Worm (Caenorhabditis elegans) whole organism, midembryonic: ENCODE measurements around the gene col-3.
A peak's percentile ranks its signal among the peaks of the same experiment; 100 is the strongest.
"Not testable (repeated sequence)": the region's sequence is repeated elsewhere in the genome, so short reads cannot be mapped to it uniquely, and the experiment has no call there.

Experiments used
- T22C8.4 ChIP-seq: fragments of 200-800 bp; sonication (Bioruptor generic); IDR thresholded peaks from 2 replicates; pipeline ENCODE4 v1.3.6; 2022; ENCODE audit warnings: missing genetic modification characterization, missing compliant biosample characterization
- cog-1 ChIP-seq: sonication (generic microtip); optimal IDR thresholded peaks from 2 replicates; lab custom pipeline; 2016; ENCODE audit warnings: missing genetic modification characterization, missing compliant biosample characterization
- flt-1 ChIP-seq: fragments of 200-800 bp; sonication (Bioruptor generic); IDR thresholded peaks from 2 replicates; pipeline ENCODE4 v1.3.6; 2022; ENCODE audit warnings: missing genetic modification characterization, missing compliant biosample characterization
- klf-2 ChIP-seq: fragments of 200-800 bp; sonication (Bioruptor generic); conservative IDR thresholded peaks from 2 replicates; pipeline ENCODE4 v1.3.6; 2022; ENCODE audit warnings: missing genetic modification reagents, missing genetic modification characterization, missing compliant biosample characterization
- med-1 ChIP-seq: sonication (generic microtip); optimal IDR thresholded peaks from 2 replicates; lab custom pipeline; 2017; ENCODE audit warnings: missing genetic modification characterization, mild to moderate bottlenecking, missing compliant biosample characterization, antibody characterized with exemption, missing genetic modification reagents; ENCODE audit not compliant: insufficient read depth
- ref-1 ChIP-seq: fragments of 200-800 bp; sonication (Bioruptor generic); conservative IDR thresholded peaks from 2 replicates; pipeline ENCODE4 v1.3.6; 2022; ENCODE audit warnings: missing genetic modification reagents, missing genetic modification characterization, missing compliant biosample characterization
- tab-1 ChIP-seq: fragments of 200-800 bp; sonication (Bioruptor generic); IDR thresholded peaks from 2 replicates; pipeline ENCODE4 v1.3.6; 2022; ENCODE audit warnings: missing genetic modification characterization, missing compliant biosample characterization
- ztf-23 ChIP-seq: fragments of 200-800 bp; sonication (Bioruptor generic); IDR thresholded peaks from 2 replicates; pipeline ENCODE4 v1.3.6; 2022; ENCODE audit warnings: missing genetic modification reagents, missing genetic modification characterization, missing compliant biosample characterization
- ztf-29 ChIP-seq: fragments of 200-800 bp; sonication (Bioruptor generic); IDR thresholded peaks from 2 replicates; pipeline ENCODE4 v1.3.6; 2022; ENCODE audit warnings: missing genetic modification reagents, missing genetic modification characterization, missing compliant biosample characterization

The col-3 gene

ce11 chrIV:8824145-8824833 lies at the start of gene col-3, which contains the start of gene col-117:
Gene col-3, plus strand, starts transcription at chrIV:8824783.
Gene col-117, minus strand, starts transcription at chrIV:8824195.
- no peak for TF ChIP-seq flt-1 (GFP tag; lab: Robert Waterston, UW)
- TF ChIP-seq ztf-29 (GFP tag; lab: Robert Waterston, UW), result no peak
- no peak for TF ChIP-seq T22C8.4
- TF ChIP-seq ref-1 (GFP tag; lab: Robert Waterston, UW), result no peak
- TF ChIP-seq tab-1, result no peak
- no peak for TF ChIP-seq med-1 (GFP tag; lab: Kevin White, UChicago)
- no peak for TF ChIP-seq ztf-23 (GFP tag; lab: Robert Waterston, UW)
- TF ChIP-seq cog-1 (tag; lab: Kevin White, UChicago), result no peak
- TF ChIP-seq klf-2 (GFP tag; lab: Robert Waterston, UW), result no peak

DNA sequence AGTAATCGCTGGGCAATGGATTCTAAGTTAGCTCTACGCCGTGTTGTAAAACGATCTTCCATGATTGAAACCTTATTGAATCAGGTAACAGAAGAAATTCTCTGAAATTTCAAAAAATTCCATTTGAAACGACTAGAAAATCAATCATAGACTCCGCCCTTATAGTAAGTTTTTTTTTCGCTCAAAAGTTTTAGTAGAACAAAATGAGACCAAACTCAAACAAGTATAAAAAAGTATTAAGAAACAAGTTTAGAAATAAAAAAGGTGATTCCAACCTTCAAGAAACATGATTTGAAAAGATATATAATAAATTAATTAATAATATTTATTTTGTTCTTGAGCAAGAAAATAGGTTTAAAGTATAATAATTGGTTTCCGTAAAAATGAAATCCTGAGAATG lies 46.5 kb upstream of the col-3 start, which contains the start of gene C33D9.6:
C33D9.6 (minus strand) TSS at position 101 of the 400 bp plus-strand sequence.
- no peak for TF ChIP-seq cog-1 (tag; lab: Kevin White, UChicago)
- no peak for TF ChIP-seq ref-1 (GFP tag; lab: Robert Waterston, UW)
- no peak for TF ChIP-seq tab-1
- TF ChIP-seq T22C8.4, result no peak

DNA sequence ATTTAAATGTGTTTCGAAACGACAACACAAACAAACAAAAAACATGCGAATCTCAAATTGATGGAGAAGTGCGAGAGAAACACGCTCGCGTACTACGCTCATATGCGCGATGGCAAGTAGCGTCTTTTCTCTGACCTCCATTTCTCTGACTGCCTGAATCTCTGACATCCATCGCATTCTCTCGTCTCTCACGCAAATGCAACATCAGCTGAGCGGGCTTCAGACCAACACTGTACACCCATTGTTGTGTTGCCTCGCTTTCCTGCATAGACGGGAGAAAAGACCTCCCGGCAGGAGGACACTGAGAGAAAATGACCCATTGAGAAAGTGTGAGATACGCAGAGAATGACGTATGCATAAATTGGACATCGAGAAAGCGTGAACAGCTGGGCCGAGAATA lies 42.4 kb upstream of the col-3 start:
- TF ChIP-seq med-1 (GFP tag; lab: Kevin White, UChicago), result no peak
- no peak for TF ChIP-seq klf-2 (GFP tag; lab: Robert Waterston, UW)
- no peak for TF ChIP-seq T22C8.4
- TF ChIP-seq ztf-29 (GFP tag; lab: Robert Waterston, UW), result peak; percentile 92
- TF ChIP-seq tab-1, result 0 out of 2 replicates have a peak, but pooled peaks have one; percentile 51
- TF ChIP-seq ref-1 (GFP tag; lab: Robert Waterston, UW), result no peak
- TF ChIP-seq flt-1 (GFP tag; lab: Robert Waterston, UW), result peak; percentile 73
- TF ChIP-seq ztf-23 (GFP tag; lab: Robert Waterston, UW), result no peak
- TF ChIP-seq cog-1 (tag; lab: Kevin White, UChicago), result peak; percentile 93

ce11 chrIV:8784855-8785327 lies 39.7 kb upstream of the col-3 start, which contains the start of gene C33D9.13:
Gene C33D9.13, minus strand, starts transcription at chrIV:8785277.
- TF ChIP-seq flt-1 (GFP tag; lab: Robert Waterston, UW) (no peak), cog-1 (tag; lab: Kevin White, UChicago) (no peak), ztf-23 (GFP tag; lab: Robert Waterston, UW) (no peak), T22C8.4 (no peak), tab-1 (no peak), ref-1 (GFP tag; lab: Robert Waterston, UW) (no peak), ztf-29 (GFP tag; lab: Robert Waterston, UW) (no peak), klf-2 (GFP tag; lab: Robert Waterston, UW) (no peak), med-1 (GFP tag; lab: Kevin White, UChicago) (no peak)

- no peak for TF ChIP-seq cog-1 (tag; lab: Kevin White, UChicago)
- TF ChIP-seq klf-2 (GFP tag; lab: Robert Waterston, UW), result no peak
- TF ChIP-seq ref-1 (GFP tag; lab: Robert Waterston, UW), result no peak
- no peak for TF ChIP-seq med-1 (GFP tag; lab: Kevin White, UChicago)
- no peak for TF ChIP-seq ztf-23 (GFP tag; lab: Robert Waterston, UW)
- no peak for TF ChIP-seq ztf-29 (GFP tag; lab: Robert Waterston, UW)
- no peak for TF ChIP-seq flt-1 (GFP tag; lab: Robert Waterston, UW)
- TF ChIP-seq tab-1, result no peak
- TF ChIP-seq T22C8.4, result no peak
Measured at ce11 chrIV:8786654-8787053, 37.9 kb upstream of the col-3 start, which contains the start of gene C33D9.8. Gene C33D9.8, minus strand, starts transcription at chrIV:8786752.

- not testable (repeated sequence) for TF ChIP-seq cog-1 (tag; lab: Kevin White, UChicago); ref-1 (GFP tag; lab: Robert Waterston, UW); ztf-29 (GFP tag; lab: Robert Waterston, UW)
Measured at ce11 chrIV:8788048-8788447, 36.5 kb upstream of the col-3 start, which contains the start of gene C33D9.10. Gene C33D9.10, minus strand, starts transcription at chrIV:8788148.

DNA sequence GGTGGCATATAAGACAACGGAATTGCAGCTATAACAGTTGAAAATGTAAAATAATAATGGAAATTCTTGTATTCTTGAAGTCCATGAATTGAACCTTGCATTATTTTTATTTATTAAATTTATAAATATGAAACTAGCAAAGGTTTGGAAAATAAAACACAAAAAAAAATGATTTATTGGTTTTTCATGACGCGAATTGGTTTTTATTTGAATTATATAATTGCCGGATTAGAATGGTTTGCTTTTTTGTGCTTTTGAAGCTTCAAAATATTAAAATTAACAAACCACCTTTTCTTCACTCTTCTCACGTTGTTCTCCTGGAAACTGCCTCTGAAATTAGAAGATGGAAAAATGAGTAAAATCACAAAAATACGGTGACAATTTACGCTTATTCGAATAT lies 34.4 kb upstream of the col-3 start, which contains the start of gene sru-35:
sru-35 (minus strand) TSS at position 101 of the 400 bp plus-strand sequence.
- TF ChIP-seq klf-2 (GFP tag; lab: Robert Waterston, UW), result no peak
- TF ChIP-seq tab-1, result no peak
- TF ChIP-seq med-1 (GFP tag; lab: Kevin White, UChicago), result no peak
- no peak for TF ChIP-seq flt-1 (GFP tag; lab: Robert Waterston, UW)
- TF ChIP-seq ref-1 (GFP tag; lab: Robert Waterston, UW), result no peak
- no peak for TF ChIP-seq T22C8.4
- no peak for TF ChIP-seq ztf-23 (GFP tag; lab: Robert Waterston, UW)
- TF ChIP-seq ztf-29 (GFP tag; lab: Robert Waterston, UW), result no peak

DNA sequence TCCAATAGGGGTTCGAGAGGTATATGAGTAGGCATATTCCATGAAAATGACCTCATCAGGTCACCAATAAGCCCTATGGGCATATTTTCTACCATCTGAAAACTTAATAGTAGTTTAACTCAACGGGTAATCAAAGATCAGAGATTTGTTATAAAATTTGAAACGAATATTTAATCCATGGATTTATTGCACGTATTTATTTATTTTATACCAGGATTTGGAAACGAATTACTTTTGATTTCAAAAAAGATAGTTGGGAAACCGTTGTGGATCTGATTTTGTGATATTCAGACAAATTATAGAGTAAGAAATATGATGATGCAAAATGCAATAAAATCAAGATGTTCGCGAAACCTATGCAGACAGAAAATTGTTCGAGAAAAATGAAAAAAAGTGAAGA lies 31.8 kb upstream of the col-3 start, which contains the start of gene C33D9.3:
C33D9.3 (minus strand) TSS at position 101 of the 400 bp plus-strand sequence.
- TF ChIP-seq med-1 (GFP tag; lab: Kevin White, UChicago) (no peak), flt-1 (GFP tag; lab: Robert Waterston, UW) (no peak), ztf-29 (GFP tag; lab: Robert Waterston, UW) (no peak)

DNA sequence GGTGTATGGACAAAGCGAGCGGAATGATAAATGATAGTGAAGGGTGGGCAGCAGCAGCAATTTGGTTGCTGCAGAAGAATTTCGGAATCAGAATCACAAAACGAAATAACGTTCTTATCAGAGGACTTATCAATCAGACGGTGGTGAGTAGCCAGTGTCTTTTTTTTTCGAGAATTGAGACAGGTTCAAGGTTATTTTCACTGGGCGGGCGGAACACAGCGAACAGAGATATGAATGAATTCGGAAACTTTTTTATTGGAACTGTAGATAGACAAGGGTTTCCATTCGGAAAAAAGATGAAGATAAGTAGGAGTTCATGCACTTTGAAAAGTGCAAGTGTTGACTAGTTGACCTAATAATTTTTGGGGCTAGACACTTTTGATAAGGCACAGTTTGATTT lies 31.4 kb upstream of the col-3 start:
- TF ChIP-seq cog-1 (tag; lab: Kevin White, UChicago) (no peak), ref-1 (GFP tag; lab: Robert Waterston, UW) (no peak), ztf-23 (GFP tag; lab: Robert Waterston, UW) (no peak), ztf-29 (GFP tag; lab: Robert Waterston, UW) (no peak), klf-2 (GFP tag; lab: Robert Waterston, UW) (no peak)
